Fruit fly (Drosophila melanogaster) ovary, adult (tissue): ENCODE data around the gene rec.
A peak's percentile ranks its signal among the peaks of the same experiment; 100 is the strongest.

Experiments used
- CG17801 ChIP-seq: fragments of 200-800 bp; optimal IDR thresholded peaks from 2 replicates; lab custom pipeline; 2019; ENCODE audit warnings: missing biosample characterization, mild to moderate bottlenecking, missing genetic modification characterization, moderate library complexity; ENCODE audit not compliant: partially characterized antibody

rec gene

dm6 chr3R:15832525-15832924 lies at the start of gene rec:
Gene rec (minus strand): TSS chr3R:15832632.
- no peak for TF ChIP-seq CG17801 (GFP tag; lab: Kevin White, UChicago)

dm6 chr3R:15875611-15876010 lies 43.2 kb upstream of the rec start, which contains the start of gene CG31183:
Gene CG31183 (minus strand): TSS chr3R:15875939.
- TF ChIP-seq CG17801 (GFP tag; lab: Kevin White, UChicago), result no peak

dm6 chr3R:15872829-15873440 lies 40.5 kb upstream of the rec start:
- no peak for TF ChIP-seq CG17801 (GFP tag; lab: Kevin White, UChicago)

dm6 chr3R:15859896-15860295 lies 27.5 kb upstream of the rec start, which contains the start of gene CG9632:
Gene CG9632 (plus strand): TSS chr3R:15860196.
- no peak for TF ChIP-seq CG17801 (GFP tag; lab: Kevin White, UChicago)

dm6 chr3R:15857189-15857767 lies 24.8 kb upstream of the rec start, which contains the start of gene Hmt-1:
Gene Hmt-1 (minus strand): TSS chr3R:15857470.
- peak; percentile 42 for TF ChIP-seq CG17801 (GFP tag; lab: Kevin White, UChicago)

- TF ChIP-seq CG17801 (GFP tag; lab: Kevin White, UChicago), result no peak
Observed at dm6 chr3R:15853347-15853746, 20.9 kb upstream of the rec start, which contains the start of gene cv-d. Gene cv-d (minus strand): TSS chr3R:15853581.

- TF ChIP-seq CG17801 (GFP tag; lab: Kevin White, UChicago), result no peak
Observed at dm6 chr3R:15851912-15852311, 19.5 kb upstream of the rec start.

- TF ChIP-seq CG17801 (GFP tag; lab: Kevin White, UChicago), result no peak
Observed at dm6 chr3R:15846234-15846633, 13.8 kb upstream of the rec start, which contains the start of gene CG4546. Gene CG4546 (plus strand): TSS chr3R:15846534.

dm6 chr3R:15839294-15839693 lies 6.9 kb upstream of the rec start, which contains the start of gene Pbp45:
Gene Pbp45 (minus strand): TSS chr3R:15839515.
- no peak for TF ChIP-seq CG17801 (GFP tag; lab: Kevin White, UChicago)

- peak; percentile 77 for TF ChIP-seq CG17801 (GFP tag; lab: Kevin White, UChicago)
Observed at dm6 chr3R:15836864-15837824, 4.7 kb upstream of the rec start, which contains the start of the genes ND-23 and spn-E. Gene ND-23 (minus strand): TSS chr3R:15837117. Gene spn-E (plus strand): TSS chr3R:15837419.

dm6 chr3R:15834375-15835031 lies 2.1 kb upstream of the rec start, which contains the start of the genes CG43317 and Arpc3A:
Gene CG43317 (minus strand): TSS chr3R:15834425.
Gene Arpc3A (plus strand): TSS chr3R:15834648.
- no peak for TF ChIP-seq CG17801 (GFP tag; lab: Kevin White, UChicago)

- TF ChIP-seq CG17801 (GFP tag; lab: Kevin White, UChicago), result no peak
Observed at dm6 chr3R:15833332-15833731, 900 bp upstream of the rec start, which contains the start of gene CG43318. Gene CG43318 (minus strand): TSS chr3R:15833432.

dm6 chr3R:15827559-15827958 lies 4.9 kb downstream of the rec start:
- no peak for TF ChIP-seq CG17801 (GFP tag; lab: Kevin White, UChicago)

dm6 chr3R:15825521-15825920 lies 6.9 kb downstream of the rec start, which contains the start of gene CG4576:
Gene CG4576 (plus strand): TSS chr3R:15825747.
- TF ChIP-seq CG17801 (GFP tag; lab: Kevin White, UChicago), result no peak
